Fruit fly (Drosophila melanogaster): ENCODE measurements around the gene mtsh.

dm6 chr2L:8344536-8344935, 24.8 kb upstream of the mtsh start:
- TF ChIP-seq CG31627 (GFP tag; optimal IDR thresholded peaks at IDR 0.05), result no peak
- no peak for TF ChIP-seq ss (GFP tag; optimal IDR thresholded peaks at IDR 0.05)
- TF ChIP-seq Eip75B (GFP tag; optimal IDR thresholded peaks at IDR 0.05), result no peak
- no peak for TF ChIP-seq CG16779 (tag; optimal IDR thresholded peaks at IDR 0.05)
- no peak for TF ChIP-seq Ets96B (tag; optimal IDR thresholded peaks at IDR 0.05)
